Worm (Caenorhabditis elegans) whole organism, young adult: Measurements from ENCODE around the gene ceh-1.

Source experiments
- bed-2 ChIP-seq: fragments of 200-800 bp; sonication (Bioruptor generic); IDR thresholded peaks from 2 replicates; pipeline ENCODE4 v1.3.6; 2022; ENCODE audit warnings: missing genetic modification reagents, missing genetic modification characterization, missing compliant biosample characterization
- die-1 ChIP-seq: sonication (generic microtip); optimal IDR thresholded peaks from 2 replicates; lab custom pipeline; 2016; ENCODE audit warnings: missing genotype, mild to moderate bottlenecking, missing genetic modification characterization, missing compliant biosample characterization
- hlh-26 ChIP-seq: fragments of 200-800 bp; sonication (Bioruptor generic); conservative IDR thresholded peaks from 2 replicates; pipeline ENCODE4 v1.3.6; 2022; ENCODE audit warnings: missing genetic modification reagents, missing genetic modification characterization, missing compliant biosample characterization
- nfya-2 ChIP-seq: fragments of 200-800 bp; sonication (Bioruptor generic); IDR thresholded peaks from 2 replicates; pipeline ENCODE4 v1.3.6; 2022; ENCODE audit warnings: missing genetic modification reagents, missing genetic modification characterization, missing compliant biosample characterization
- snpc-1.3 ChIP-seq: sonication (generic microtip); optimal IDR thresholded peaks from 2 replicates; lab custom pipeline; 2017; ENCODE audit warnings: missing genetic modification characterization, mild to moderate bottlenecking, missing compliant biosample characterization, antibody characterized with exemption, moderate library complexity, missing genotype, missing genetic modification reagents; ENCODE audit not compliant: insufficient read depth
- unc-130 ChIP-seq: sonication (generic microtip); optimal IDR thresholded peaks from 2 replicates; lab custom pipeline; 2016; ENCODE audit warnings: missing genetic modification reagents, missing genetic modification characterization, missing compliant biosample characterization

DNA sequence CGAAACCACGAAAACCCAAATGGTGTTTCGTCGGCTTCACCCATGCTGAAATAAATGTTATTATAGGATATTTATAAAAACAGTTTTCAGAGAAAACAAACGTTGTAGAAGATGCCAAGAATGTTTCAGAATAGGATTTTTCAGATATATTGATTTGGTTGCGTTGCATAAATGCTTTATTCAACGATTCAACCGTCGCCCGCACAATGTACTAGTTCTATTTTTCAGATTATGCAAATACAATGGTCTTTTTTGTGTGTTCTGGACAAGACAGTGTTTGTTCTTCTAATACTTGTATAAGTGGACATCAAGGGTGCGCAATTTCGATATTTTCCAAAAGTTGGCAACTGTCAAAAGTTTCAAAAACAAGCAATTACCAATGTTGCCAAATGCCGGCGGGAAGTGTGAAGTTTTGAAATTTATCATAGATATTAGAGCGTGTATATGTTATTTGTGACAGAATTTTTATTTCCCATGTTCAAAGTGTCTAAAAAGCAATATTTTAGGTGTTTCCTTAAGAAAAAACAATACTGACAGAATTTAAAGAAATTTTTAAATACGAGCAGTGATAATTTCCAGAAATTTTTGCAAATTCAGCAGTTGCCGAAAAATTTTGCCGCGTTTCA, 37.3 kb upstream of the ceh-1 start, which contains the start of gene K02G10.5:
- TF ChIP-seq hlh-26 (no peak), bed-2 (no peak), die-1 (tag; lab: Kevin White, UChicago) (no peak), unc-130 (no peak), snpc-1.3 (tag; lab: Kevin White, UChicago) (no peak), nfya-2 (GFP tag; lab: Robert Waterston, UW) (no peak)
